Worm (Caenorhabditis elegans) whole organism, L1 larva: Measurements from ENCODE around the gene T26H5.9.

Experiments
- C04F5.9 ChIP-seq: sonication (generic microtip); optimal IDR thresholded peaks from 2 replicates; lab custom pipeline; 2016; ENCODE audit warnings: missing genetic modification characterization, missing compliant biosample characterization
- C16A3.4 ChIP-seq: fragments of 150-350 bp; optimal IDR thresholded peaks from 2 replicates; lab custom pipeline; 2014; ENCODE audit warnings: missing biosample characterization, missing genetic modification characterization
- aha-1 ChIP-seq: fragments of 150-350 bp; optimal IDR thresholded peaks from 2 replicates; lab custom pipeline; 2014; ENCODE audit warnings: missing biosample characterization, missing genetic modification characterization
- blmp-1 ChIP-seq: fragments of 150-350 bp; optimal IDR thresholded peaks from 2 replicates; lab custom pipeline; 2014; ENCODE audit warnings: missing biosample characterization, missing genetic modification characterization
- ceh-8 ChIP-seq: fragments of 200-800 bp; sonication (Bioruptor generic); optimal IDR thresholded peaks from 2 replicates; lab custom pipeline; 2018; ENCODE audit warnings: mild to moderate bottlenecking, missing genetic modification characterization, moderate library complexity, missing compliant biosample characterization
- ceh-88 ChIP-seq: fragments of 200-800 bp; sonication (Bioruptor generic); IDR thresholded peaks from 2 replicates; pipeline ENCODE4 v1.3.6; 2022; ENCODE audit warnings: missing genetic modification characterization, missing compliant biosample characterization
- ceh-90 ChIP-seq: sonication (generic microtip); optimal IDR thresholded peaks from 2 replicates; lab custom pipeline; 2016; ENCODE audit warnings: missing genetic modification characterization, missing compliant biosample characterization
- ces-1 ChIP-seq: fragments of 150-350 bp; optimal IDR thresholded peaks from 2 replicates; lab custom pipeline; 2014; ENCODE audit warnings: missing biosample characterization, missing genetic modification reagents, missing genetic modification characterization
- efl-1 ChIP-seq, 4 experiments: fragments of 150-350 bp; optimal IDR thresholded peaks in 3 of 4; peaks in 1 of 4; 1 replicate in 1 of 4; 2 replicates in 3 of 4; lab custom pipeline; 2014; ENCODE audit warnings: missing biosample characterization in 2 of 4, missing genetic modification characterization in 2 of 4, missing genetic modification reagents in 2 of 4
- fkh-10 ChIP-seq: sonication (generic microtip); optimal IDR thresholded peaks from 2 replicates; lab custom pipeline; 2017; ENCODE audit warnings: missing biosample characterization, missing genetic modification reagents, missing genetic modification characterization
- fkh-4 ChIP-seq: sonication (generic microtip); optimal IDR thresholded peaks from 2 replicates; lab custom pipeline; 2016; ENCODE audit warnings: missing compliant biosample characterization, missing genetic modification characterization, borderline replicate concordance
- fos-1 ChIP-seq: fragments of 150-350 bp; optimal IDR thresholded peaks from 2 replicates; lab custom pipeline; 2014; ENCODE audit warnings: missing biosample characterization, missing genetic modification characterization
- hlh-17 ChIP-seq: fragments of 200-800 bp; sonication (Bioruptor generic); optimal IDR thresholded peaks from 2 replicates; lab custom pipeline; 2018; ENCODE audit warnings: missing genetic modification characterization, mild to moderate bottlenecking, missing compliant biosample characterization, moderate library complexity, borderline replicate concordance
- hpl-2 ChIP-seq: fragments of 150-350 bp; optimal IDR thresholded peaks from 2 replicates; lab custom pipeline; 2014; ENCODE audit warnings: missing biosample characterization, missing genetic modification reagents, missing genetic modification characterization
- isw-1 ChIP-seq: fragments of 200-800 bp; sonication (Bioruptor generic); IDR thresholded peaks from 2 replicates; pipeline ENCODE4 v1.3.6; 2022; ENCODE audit warnings: missing genetic modification characterization, missing compliant biosample characterization
- lin-13 ChIP-seq: fragments of 150-350 bp; optimal IDR thresholded peaks from 2 replicates; lab custom pipeline; 2014; ENCODE audit warnings: missing biosample characterization, missing genetic modification reagents, missing genetic modification characterization
- lin-14 ChIP-seq: fragments of 200-800 bp; sonication (Bioruptor generic); optimal IDR thresholded peaks from 2 replicates; lab custom pipeline; 2018; ENCODE audit warnings: mild to moderate bottlenecking, missing genetic modification characterization, moderate library complexity, missing compliant biosample characterization
- lin-39 ChIP-seq: fragments of 150-350 bp; optimal IDR thresholded peaks from 2 replicates; lab custom pipeline; 2014; ENCODE audit warnings: missing biosample characterization, missing genetic modification reagents, missing genetic modification characterization
- lir-3 ChIP-seq: sonication (generic microtip); optimal IDR thresholded peaks from 2 replicates; lab custom pipeline; 2016; ENCODE audit warnings: mild to moderate bottlenecking, missing genetic modification characterization, moderate library complexity, missing compliant biosample characterization; ENCODE audit not compliant: poor library complexity
- lsy-2 ChIP-seq, 2 experiments: fragments of 150-350 bp; optimal IDR thresholded peaks; 2 replicates each; lab custom pipeline; 2014; ENCODE audit warnings: missing biosample characterization in 2 of 2, missing genetic modification characterization in 2 of 2
- mdl-1 ChIP-seq, 2 experiments: fragments of 150-350 bp; optimal IDR thresholded peaks; 2 replicates each; lab custom pipeline; 2014 to 2017; ENCODE audit warnings: missing biosample characterization in 2 of 2, missing genetic modification characterization in 2 of 2, inconsistent platforms in 1 of 2
- mef-2 ChIP-seq: fragments of 150-350 bp; optimal IDR thresholded peaks from 2 replicates; lab custom pipeline; 2014; ENCODE audit warnings: missing biosample characterization, missing genetic modification characterization
- mep-1 ChIP-seq: fragments of 150-350 bp; optimal IDR thresholded peaks from 2 replicates; lab custom pipeline; 2014; ENCODE audit warnings: missing biosample characterization, missing genetic modification characterization
- nhr-19 ChIP-seq: fragments of 200-800 bp; sonication (Bioruptor generic); conservative IDR thresholded peaks from 2 replicates; pipeline ENCODE4 v1.3.6; 2022; ENCODE audit warnings: missing genetic modification characterization, missing compliant biosample characterization
- nhr-28 ChIP-seq: fragments of 150-350 bp; optimal IDR thresholded peaks from 2 replicates; lab custom pipeline; 2014; ENCODE audit warnings: missing biosample characterization, missing genetic modification characterization
- nhr-71 ChIP-seq: sonication (generic microtip); optimal IDR thresholded peaks from 2 replicates; lab custom pipeline; 2016; ENCODE audit warnings: mild to moderate bottlenecking, missing genetic modification characterization, moderate library complexity, missing compliant biosample characterization
- nhr-77 ChIP-seq: fragments of 150-350 bp; optimal IDR thresholded peaks from 2 replicates; lab custom pipeline; 2014; ENCODE audit warnings: missing biosample characterization, missing genetic modification characterization
- nhr-84 ChIP-seq: sonication (generic microtip); optimal IDR thresholded peaks from 2 replicates; lab custom pipeline; 2017; ENCODE audit warnings: missing biosample characterization, missing genetic modification characterization
- nhr-90 ChIP-seq: sonication (generic microtip); optimal IDR thresholded peaks from 2 replicates; lab custom pipeline; 2016; ENCODE audit warnings: mild to moderate bottlenecking, missing genetic modification characterization, missing compliant biosample characterization; ENCODE audit not compliant: poor library complexity
- pag-3 ChIP-seq: sonication (generic microtip); optimal IDR thresholded peaks from 2 replicates; lab custom pipeline; 2017; ENCODE audit warnings: missing genetic modification characterization, mild to moderate bottlenecking, missing compliant biosample characterization, antibody characterized with exemption, borderline replicate concordance; ENCODE audit not compliant: insufficient read depth
- pax-3 ChIP-seq: fragments of 200-800 bp; sonication (Bioruptor generic); optimal IDR thresholded peaks from 2 replicates; lab custom pipeline; 2018; ENCODE audit warnings: mild to moderate bottlenecking, missing genetic modification characterization, moderate library complexity, missing compliant biosample characterization
- skn-1 ChIP-seq: fragments of 150-350 bp; optimal IDR thresholded peaks from 2 replicates; lab custom pipeline; 2014; ENCODE audit warnings: missing biosample characterization, missing genetic modification characterization
- snu-23 ChIP-seq: sonication (generic microtip); optimal IDR thresholded peaks from 2 replicates; lab custom pipeline; 2016; ENCODE audit warnings: missing genetic modification characterization, missing compliant biosample characterization
- sox-4 ChIP-seq: sonication (generic microtip); optimal IDR thresholded peaks from 2 replicates; lab custom pipeline; 2016; ENCODE audit warnings: missing genetic modification characterization, missing compliant biosample characterization
- unc-30 ChIP-seq: sonication (generic microtip); optimal IDR thresholded peaks from 2 replicates; lab custom pipeline; 2017; ENCODE audit warnings: missing biosample characterization, missing genetic modification characterization
- unc-62 ChIP-seq: fragments of 150-350 bp; optimal IDR thresholded peaks from 2 replicates; lab custom pipeline; 2014; ENCODE audit warnings: missing biosample characterization, missing genetic modification reagents, missing genetic modification characterization
- vab-15 ChIP-seq: sonication (generic microtip); optimal IDR thresholded peaks from 2 replicates; lab custom pipeline; 2017; ENCODE audit warnings: missing genotype, mild to moderate bottlenecking, missing genetic modification characterization, missing compliant biosample characterization
- zag-1 ChIP-seq: fragments of 150-350 bp; optimal IDR thresholded peaks from 2 replicates; lab custom pipeline; 2014; ENCODE audit warnings: missing biosample characterization, missing genetic modification characterization
- zip-4 ChIP-seq: fragments of 200-800 bp; sonication (Bioruptor generic); optimal IDR thresholded peaks from 2 replicates; lab custom pipeline; 2018; ENCODE audit warnings: mild to moderate bottlenecking, missing genetic modification characterization, moderate library complexity, missing compliant biosample characterization
- ztf-11 ChIP-seq, 2 experiments: sonication (generic microtip); optimal IDR thresholded peaks; 2 replicates each; lab custom pipeline; 2016 to 2017; ENCODE audit warnings: missing genetic modification characterization in 2 of 2, missing biosample characterization in 1 of 2, missing compliant biosample characterization in 1 of 2

The T26H5.9 gene

DNA sequence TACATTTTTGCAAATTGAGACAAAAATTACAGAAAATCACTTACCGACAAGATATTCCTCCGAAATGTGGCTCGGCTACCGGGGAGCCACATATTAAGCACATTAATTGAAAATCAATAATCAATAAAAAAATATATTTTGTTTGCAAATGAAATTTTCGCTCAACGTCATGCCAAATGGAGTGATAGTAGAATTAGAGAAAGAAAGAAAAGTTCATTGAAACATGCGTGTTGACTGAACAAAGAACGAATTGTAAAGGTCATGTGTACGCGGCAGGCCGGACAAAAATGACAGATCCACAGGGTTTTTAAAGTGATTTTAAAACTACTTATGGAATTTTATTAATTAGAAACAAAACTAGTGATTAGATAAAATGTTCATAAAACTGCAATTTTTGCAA lies 38.8 kb downstream of the T26H5.9 start (continued):
- TF ChIP-seq sox-4 (tag; lab: Kevin White, UChicago) (no peak), nhr-71 (tag; lab: Kevin White, UChicago) (no peak), mep-1 (tag; lab: Kevin White, UChicago) (peak; percentile 17), blmp-1 (peak; percentile 45), snu-23 (peak; percentile 37), aha-1 (no peak), pax-3 (tag; lab: Kevin White, UChicago) (no peak), fkh-10 (GFP tag; lab: Kevin White, UChicago) (no peak), lin-39 (tag; lab: Kevin White, UChicago) (no peak), zip-4 (GFP tag; lab: Kevin White, UChicago) (no peak), zag-1 (no peak), fkh-4 (tag; lab: Kevin White, UChicago) (no peak), nhr-90 (tag; lab: Kevin White, UChicago) (peak; percentile 16), unc-30 (tag; lab: Kevin White, UChicago) (no peak), C16A3.4 (tag; lab: Kevin White, UChicago) (no peak), efl-1 (optimal IDR thresholded peaks at IDR 0.05; lab: Kevin White, UChicago) (no peak), efl-1 (GFP tag; optimal IDR thresholded peaks at IDR 0.05 in 1 of 2; lab: Kevin White, UChicago) (no peak)

DNA sequence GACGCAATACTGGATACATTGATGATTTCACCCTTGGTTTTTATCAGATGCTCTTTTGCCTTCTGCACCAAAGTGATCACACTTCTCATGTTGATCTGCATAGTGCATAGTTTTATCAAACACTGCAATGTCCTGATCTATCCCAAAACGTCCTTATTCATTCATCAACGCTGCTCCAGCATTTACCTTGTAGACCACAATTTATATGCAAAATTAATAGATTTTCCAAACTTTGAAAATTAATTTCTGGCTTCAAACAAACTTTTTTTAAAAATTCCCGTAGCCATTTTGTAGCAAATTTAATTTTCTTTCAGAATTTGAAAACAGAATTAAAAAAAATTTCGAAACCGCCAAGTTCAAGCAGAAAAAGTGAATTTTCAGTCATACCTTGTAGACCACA lies 39.8 kb downstream of the T26H5.9 start, which contains the start of gene C06B8.3:
C06B8.3 (minus strand) TSS at position 101 of the 400 bp plus-strand sequence.
- TF ChIP-seq nhr-71 (tag; lab: Kevin White, UChicago) = no peak
- no peak for TF ChIP-seq mef-2
- TF ChIP-seq nhr-90 (tag; lab: Kevin White, UChicago) = no peak
- TF ChIP-seq skn-1 (tag; lab: Kevin White, UChicago) = no peak
- no peak for TF ChIP-seq fkh-10 (GFP tag; lab: Kevin White, UChicago)
- TF ChIP-seq hpl-2 = no peak
- no peak for TF ChIP-seq lir-3 (tag; lab: Kevin White, UChicago)
- no peak for TF ChIP-seq ces-1
- TF ChIP-seq ceh-8 (GFP tag; lab: Kevin White, UChicago) = no peak
- TF ChIP-seq nhr-28 (tag; lab: Kevin White, UChicago) = no peak
- TF ChIP-seq lsy-2 (tag; optimal IDR thresholded peaks at IDR 0.05; lab: Kevin White, UChicago) = no peak
- no peak for TF ChIP-seq aha-1
- TF ChIP-seq efl-1 (optimal IDR thresholded peaks at IDR 0.05; lab: Kevin White, UChicago) = no peak
- TF ChIP-seq efl-1 (GFP tag; optimal IDR thresholded peaks at IDR 0.05 in 1 of 2; lab: Kevin White, UChicago) = no peak
- TF ChIP-seq vab-15 (tag; lab: Kevin White, UChicago) = no peak
- TF ChIP-seq hlh-17 (GFP tag; lab: Kevin White, UChicago) = no peak
- no peak for TF ChIP-seq nhr-19 (GFP tag; lab: Robert Waterston, UW)
- TF ChIP-seq zag-1 = no peak

DNA sequence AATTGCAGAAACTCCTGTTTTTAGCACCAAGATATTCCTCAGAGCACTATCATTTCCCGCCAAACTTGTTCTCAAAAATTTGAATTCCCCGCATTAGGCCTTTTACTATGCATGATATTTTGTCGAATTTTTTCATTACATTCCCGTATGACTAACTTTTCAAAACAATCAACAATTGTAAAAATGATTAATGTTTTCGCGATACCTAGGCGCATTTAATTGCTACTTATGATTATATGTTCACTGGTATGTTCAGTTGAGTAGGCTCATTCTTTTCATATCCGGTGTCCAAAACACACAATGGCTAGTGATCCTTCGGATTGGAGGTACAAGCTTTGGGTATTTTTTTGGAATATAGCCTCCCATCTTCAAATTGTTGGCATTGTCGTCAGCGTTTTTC lies 43.0 kb downstream of the T26H5.9 start, which contains the start of gene srw-21:
srw-21 (plus strand) TSS at position 301 of the 400 bp plus-strand sequence.
- TF ChIP-seq ceh-88 (GFP tag; lab: Robert Waterston, UW) (no peak), unc-62 (GFP tag; lab: Kevin White, UChicago) (no peak), C04F5.9 (no peak), pax-3 (tag; lab: Kevin White, UChicago) (no peak), unc-30 (tag; lab: Kevin White, UChicago) (no peak), ztf-11 (tag; optimal IDR thresholded peaks at IDR 0.05; lab: Kevin White, UChicago) (no peak), vab-15 (tag; lab: Kevin White, UChicago) (no peak), pag-3 (tag; lab: Kevin White, UChicago) (no peak), fos-1 (no peak), ceh-90 (no peak), isw-1 (GFP tag; lab: Robert Waterston, UW) (no peak), nhr-77 (tag; lab: Kevin White, UChicago) (no peak), lin-14 (GFP tag; lab: Kevin White, UChicago) (no peak), aha-1 (no peak), nhr-84 (no peak), lin-13 (no peak), mdl-1 (tag; optimal IDR thresholded peaks at IDR 0.05; lab: Kevin White, UChicago) (no peak), lir-3 (tag; lab: Kevin White, UChicago) (no peak)
